Fruit fly (Drosophila melanogaster): ENCODE results near the gene CG18302.
A peak's percentile ranks its signal among the peaks of the same experiment; 100 is the strongest.

DNA sequence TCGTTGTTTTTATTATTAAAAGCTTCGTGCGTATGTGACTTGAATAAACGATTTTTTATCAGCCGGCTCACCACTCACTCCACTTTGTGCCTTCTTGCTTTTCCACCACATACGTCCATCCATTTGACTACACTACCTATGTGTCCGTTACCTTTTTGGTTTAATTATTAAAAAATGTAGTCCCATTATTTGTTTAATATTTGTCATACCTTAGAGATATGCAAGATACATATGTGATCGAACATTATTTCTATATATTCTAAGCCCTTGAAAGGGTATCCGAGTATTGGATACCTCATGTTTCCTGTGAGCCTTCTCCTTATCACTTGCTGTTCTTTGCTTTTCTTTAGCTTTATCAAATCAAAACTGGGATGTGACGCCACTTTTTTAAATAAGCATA lies 14.9 kb upstream of the CG18302 start:
- TF ChIP-seq fd96Ca (GFP tag; IDR thresholded peaks at IDR 0.05) (peak; percentile 59; the same call in 2 of the 3 replicates), D1 (tag; optimal IDR thresholded peaks at IDR 0.05) (peak; percentile 72), CG8159 (tag; optimal IDR thresholded peaks at IDR 0.05) (peak; percentile 89), CG12605 (GFP tag; IDR thresholded peaks at IDR 0.05) (peak; percentile 69; the same call in 1 of the 2 replicates), Pif1B (GFP tag; optimal IDR thresholded peaks at IDR 0.05) (peak; percentile 86), CG13204 (GFP tag; optimal IDR thresholded peaks at IDR 0.05) (peak; percentile 38), Pif1A (GFP tag; optimal IDR thresholded peaks at IDR 0.05) (peak; percentile 84), EcR (GFP tag; optimal IDR thresholded peaks at IDR 0.05) (peak; percentile 25), CG14655 (GFP tag; optimal IDR thresholded peaks at IDR 0.05) (peak; percentile 78)

Measured in whole organism, pupa.